Worm (Caenorhabditis elegans) whole organism, mixed stage, embryonic: ENCODE results near the gene citk-2.

Source experiments
- M03D4.4 ChIP-seq: sonication (generic microtip); optimal IDR thresholded peaks from 2 replicates; lab custom pipeline; 2017; ENCODE audit warnings: mild to moderate bottlenecking, missing genetic modification characterization, missing compliant biosample characterization
- bed-3 ChIP-seq: fragments of 200-800 bp; sonication (Bioruptor generic); optimal IDR thresholded peaks from 3 replicates; lab custom pipeline; 2018; ENCODE audit warnings: mild to moderate bottlenecking, missing genetic modification characterization, moderate library complexity, missing compliant biosample characterization
- blmp-1 ChIP-seq: fragments of 150-350 bp; optimal IDR thresholded peaks from 2 replicates; lab custom pipeline; 2014; ENCODE audit warnings: missing biosample characterization, missing genetic modification characterization
- ceh-39 ChIP-seq: fragments of 150-350 bp; optimal IDR thresholded peaks from 2 replicates; lab custom pipeline; 2014; ENCODE audit warnings: missing biosample characterization, missing genetic modification characterization
- ceh-43 ChIP-seq: fragments of 200-800 bp; sonication (Bioruptor generic); optimal IDR thresholded peaks from 2 replicates; lab custom pipeline; 2018; ENCODE audit warnings: mild to moderate bottlenecking, missing genetic modification characterization, moderate library complexity, missing compliant biosample characterization
- ceh-83 ChIP-seq: fragments of 200-800 bp; sonication (Bioruptor generic); optimal IDR thresholded peaks from 2 replicates; lab custom pipeline; 2018; ENCODE audit warnings: mild to moderate bottlenecking, missing genetic modification characterization, missing compliant biosample characterization
- ces-1 ChIP-seq: fragments of 150-350 bp; optimal IDR thresholded peaks from 2 replicates; lab custom pipeline; 2014; ENCODE audit warnings: missing biosample characterization, missing genetic modification reagents, missing genetic modification characterization
- cnd-1 ChIP-seq: fragments of 200-800 bp; sonication (Bioruptor generic); optimal IDR thresholded peaks from 2 replicates; lab custom pipeline; 2018; ENCODE audit warnings: mild to moderate bottlenecking, missing genetic modification characterization, missing compliant biosample characterization
- drap-1 ChIP-seq: fragments of 200-800 bp; sonication (Bioruptor generic); optimal IDR thresholded peaks from 3 replicates; lab custom pipeline; 2018; ENCODE audit warnings: mild to moderate bottlenecking, missing genetic modification characterization, missing compliant biosample characterization
- elt-1 ChIP-seq: sonication (generic microtip); optimal IDR thresholded peaks from 2 replicates; lab custom pipeline; 2017; ENCODE audit warnings: missing genetic modification characterization, mild to moderate bottlenecking, missing compliant biosample characterization, antibody characterized with exemption, moderate library complexity, borderline replicate concordance; ENCODE audit not compliant: insufficient read depth
- elt-3 ChIP-seq: fragments of 150-350 bp; optimal IDR thresholded peaks from 2 replicates; lab custom pipeline; 2014; ENCODE audit warnings: missing biosample characterization, missing genetic modification characterization
- flh-1 ChIP-seq: fragments of 200-800 bp; sonication (Bioruptor generic); optimal IDR thresholded peaks from 2 replicates; lab custom pipeline; 2018; ENCODE audit warnings: mild to moderate bottlenecking, missing genetic modification characterization, moderate library complexity, missing compliant biosample characterization
- ham-2 ChIP-seq: fragments of 200-800 bp; sonication (Bioruptor generic); optimal IDR thresholded peaks from 2 replicates; lab custom pipeline; 2018; ENCODE audit warnings: mild to moderate bottlenecking, missing genetic modification characterization, missing compliant biosample characterization
- hlh-1 ChIP-seq: fragments of 150-350 bp; optimal IDR thresholded peaks from 2 replicates; lab custom pipeline; 2014; ENCODE audit warnings: missing biosample characterization, missing genetic modification reagents, missing genetic modification characterization
- lin-13 ChIP-seq: fragments of 150-350 bp; optimal IDR thresholded peaks from 2 replicates; lab custom pipeline; 2014; ENCODE audit warnings: missing biosample characterization, missing genetic modification characterization
- lin-32 ChIP-seq: fragments of 200-800 bp; sonication (Bioruptor generic); optimal IDR thresholded peaks from 2 replicates; lab custom pipeline; 2018; ENCODE audit warnings: mild to moderate bottlenecking, missing genetic modification characterization, missing compliant biosample characterization
- lsy-2 ChIP-seq: fragments of 150-350 bp; optimal IDR thresholded peaks from 2 replicates; lab custom pipeline; 2014; ENCODE audit warnings: missing biosample characterization, missing genetic modification characterization
- mab-5 ChIP-seq: fragments of 150-350 bp; optimal IDR thresholded peaks from 2 replicates; lab custom pipeline; 2014; ENCODE audit warnings: missing biosample characterization, missing genetic modification characterization
- mep-1 ChIP-seq: fragments of 150-350 bp; optimal IDR thresholded peaks from 2 replicates; lab custom pipeline; 2017; ENCODE audit warnings: missing biosample characterization, missing genetic modification reagents, missing genetic modification characterization, inconsistent platforms
- mls-2 ChIP-seq: sonication (generic microtip); optimal IDR thresholded peaks from 2 replicates; lab custom pipeline; 2016; ENCODE audit warnings: mild to moderate bottlenecking, missing genetic modification characterization, moderate library complexity, missing compliant biosample characterization
- nhr-12 ChIP-seq: fragments of 150-350 bp; optimal IDR thresholded peaks from 2 replicates; lab custom pipeline; 2014; ENCODE audit warnings: missing biosample characterization, missing genetic modification characterization
- nhr-2 ChIP-seq: fragments of 150-350 bp; optimal IDR thresholded peaks from 2 replicates; lab custom pipeline; 2014; ENCODE audit warnings: missing biosample characterization, missing genetic modification characterization
- nhr-237 ChIP-seq: fragments of 150-350 bp; optimal IDR thresholded peaks from 2 replicates; lab custom pipeline; 2014; ENCODE audit warnings: missing biosample characterization, missing genetic modification characterization
- nhr-28 ChIP-seq: fragments of 150-350 bp; optimal IDR thresholded peaks from 2 replicates; lab custom pipeline; 2014; ENCODE audit warnings: missing biosample characterization, missing genetic modification characterization
- nhr-76 ChIP-seq: sonication (generic microtip); optimal IDR thresholded peaks from 2 replicates; lab custom pipeline; 2017; ENCODE audit warnings: missing biosample characterization, missing genetic modification characterization
- pha-4 ChIP-seq: fragments of 150-350 bp; optimal IDR thresholded peaks from 2 replicates; lab custom pipeline; 2018; ENCODE audit warnings: missing biosample characterization, missing genetic modification reagents, missing genetic modification characterization
- sem-2 ChIP-seq: fragments of 200-800 bp; sonication (Bioruptor generic); optimal IDR thresholded peaks from 2 replicates; lab custom pipeline; 2018; ENCODE audit warnings: mild to moderate bottlenecking, missing genetic modification characterization, missing compliant biosample characterization
- snpc-4 ChIP-seq: fragments of 150-350 bp; optimal IDR thresholded peaks from 2 replicates; lab custom pipeline; 2014; ENCODE audit warnings: missing biosample characterization, missing genetic modification characterization
- sptf-1 ChIP-seq: sonication (generic microtip); optimal IDR thresholded peaks from 2 replicates; lab custom pipeline; 2017; ENCODE audit warnings: mild to moderate bottlenecking, missing genetic modification characterization, moderate library complexity, missing compliant biosample characterization
- tbx-8 ChIP-seq: fragments of 200-800 bp; sonication (Bioruptor generic); optimal IDR thresholded peaks from 2 replicates; lab custom pipeline; 2018; ENCODE audit warnings: mild to moderate bottlenecking, missing genetic modification characterization, moderate library complexity, missing compliant biosample characterization
- unc-120 ChIP-seq: sonication (generic microtip); optimal IDR thresholded peaks from 2 replicates; lab custom pipeline; 2017; ENCODE audit warnings: missing genetic modification characterization, missing compliant biosample characterization; ENCODE audit not compliant: poor library complexity, severe bottlenecking
- unc-39 ChIP-seq: fragments of 150-350 bp; optimal IDR thresholded peaks from 2 replicates; lab custom pipeline; 2014; ENCODE audit warnings: missing biosample characterization, missing genetic modification characterization
- unc-62 ChIP-seq: fragments of 150-350 bp; optimal IDR thresholded peaks from 2 replicates; lab custom pipeline; 2014; ENCODE audit warnings: missing biosample characterization, missing genetic modification reagents, missing genetic modification characterization
- zip-8 ChIP-seq: fragments of 150-350 bp; optimal IDR thresholded peaks from 2 replicates; lab custom pipeline; 2014; ENCODE audit warnings: missing biosample characterization, missing genetic modification characterization
- ztf-11 ChIP-seq: fragments of 150-350 bp; optimal IDR thresholded peaks from 2 replicates; lab custom pipeline; 2014; ENCODE audit warnings: missing biosample characterization, missing genetic modification characterization

Gene citk-2

ce11 chrII:5032669-5033068 lies 33.3 kb downstream of the citk-2 start:
- TF ChIP-seq pha-4 (tag; lab: Kevin White, UChicago): peak; percentile 63
- TF ChIP-seq elt-1: peak; percentile 4
- peak; percentile 93 for TF ChIP-seq lin-32 (GFP tag; lab: Kevin White, UChicago)
- peak; percentile 34 for TF ChIP-seq hlh-1 (tag; lab: Kevin White, UChicago)
- TF ChIP-seq zip-8 (tag; lab: Kevin White, UChicago): no peak
- peak; percentile 95 for TF ChIP-seq cnd-1 (tag; lab: Kevin White, UChicago)
- peak; percentile 59 for TF ChIP-seq unc-62 (GFP tag; lab: Kevin White, UChicago)
- TF ChIP-seq mab-5 (tag; lab: Kevin White, UChicago): no peak
- TF ChIP-seq ztf-11 (tag; lab: Kevin White, UChicago): peak; percentile 85
- peak; percentile 75 for TF ChIP-seq ceh-83 (GFP tag; lab: Kevin White, UChicago)
- no peak for TF ChIP-seq nhr-2
- peak; percentile 27 for TF ChIP-seq unc-39 (tag; lab: Kevin White, UChicago)
- peak; percentile 53 for TF ChIP-seq nhr-28 (tag; lab: Kevin White, UChicago)
- TF ChIP-seq unc-120 (tag; lab: Kevin White, UChicago): peak; percentile 89
- TF ChIP-seq ces-1 (GFP tag; lab: Kevin White, UChicago): no peak
- TF ChIP-seq blmp-1 (tag; lab: Kevin White, UChicago): peak; percentile 8
- peak; percentile 48 for TF ChIP-seq lin-13 (tag; lab: Kevin White, UChicago)
- TF ChIP-seq nhr-237 (tag; lab: Kevin White, UChicago): peak; percentile 28
- peak; percentile 97 for TF ChIP-seq mls-2 (tag; lab: Kevin White, UChicago)
- TF ChIP-seq lsy-2 (tag; lab: Kevin White, UChicago): peak; percentile 61
- peak; percentile 88 for TF ChIP-seq tbx-8
- peak; percentile 92 for TF ChIP-seq sem-2
- TF ChIP-seq ham-2 (GFP tag; lab: Kevin White, UChicago): peak; percentile 93
- peak; percentile 87 for TF ChIP-seq ceh-43 (GFP tag; lab: Kevin White, UChicago)
- no peak for TF ChIP-seq ceh-39 (tag; lab: Kevin White, UChicago)
- TF ChIP-seq nhr-76 (tag; lab: Kevin White, UChicago): no peak
- TF ChIP-seq drap-1 (GFP tag; lab: Kevin White, UChicago): peak; percentile 95
- TF ChIP-seq snpc-4 (tag; lab: Kevin White, UChicago): no peak
- peak; percentile 96 for TF ChIP-seq sptf-1 (tag; lab: Kevin White, UChicago)
- no peak for TF ChIP-seq nhr-12 (tag; lab: Kevin White, UChicago)
- peak; percentile 94 for TF ChIP-seq M03D4.4 (tag; lab: Kevin White, UChicago)
- TF ChIP-seq flh-1 (GFP tag; lab: Kevin White, UChicago): peak; percentile 80
- TF ChIP-seq bed-3: peak; percentile 82
- TF ChIP-seq mep-1 (tag; lab: Kevin White, UChicago): peak; percentile 39

- TF ChIP-seq ztf-11 (tag; lab: Kevin White, UChicago) (no peak), bed-3 (no peak), hlh-1 (tag; lab: Kevin White, UChicago) (no peak), ham-2 (GFP tag; lab: Kevin White, UChicago) (no peak), flh-1 (GFP tag; lab: Kevin White, UChicago) (no peak), nhr-2 (no peak), M03D4.4 (tag; lab: Kevin White, UChicago) (no peak), lin-32 (GFP tag; lab: Kevin White, UChicago) (no peak), nhr-12 (tag; lab: Kevin White, UChicago) (no peak), lsy-2 (tag; lab: Kevin White, UChicago) (no peak)
Measured at ce11 chrII:5033935-5034334, 34.6 kb downstream of the citk-2 start, which contains the start of gene F33G12.3. TSS of gene F33G12.3 (minus strand) at chrII:5034035.

- no peak for TF ChIP-seq ceh-39 (tag; lab: Kevin White, UChicago)
- no peak for TF ChIP-seq unc-39 (tag; lab: Kevin White, UChicago)
- no peak for TF ChIP-seq nhr-237 (tag; lab: Kevin White, UChicago)
- no peak for TF ChIP-seq snpc-4 (tag; lab: Kevin White, UChicago)
- TF ChIP-seq drap-1 (GFP tag; lab: Kevin White, UChicago): no peak
- TF ChIP-seq ceh-83 (GFP tag; lab: Kevin White, UChicago): no peak
- no peak for TF ChIP-seq nhr-12 (tag; lab: Kevin White, UChicago)
- no peak for TF ChIP-seq mep-1 (tag; lab: Kevin White, UChicago)
- TF ChIP-seq elt-3 (tag; lab: Kevin White, UChicago): no peak
- no peak for TF ChIP-seq nhr-28 (tag; lab: Kevin White, UChicago)
- TF ChIP-seq mab-5 (tag; lab: Kevin White, UChicago): no peak
- no peak for TF ChIP-seq unc-62 (GFP tag; lab: Kevin White, UChicago)
- no peak for TF ChIP-seq cnd-1 (tag; lab: Kevin White, UChicago)
- no peak for TF ChIP-seq ceh-43 (GFP tag; lab: Kevin White, UChicago)
- TF ChIP-seq unc-120 (tag; lab: Kevin White, UChicago): no peak
- no peak for TF ChIP-seq nhr-2
- no peak for TF ChIP-seq pha-4 (tag; lab: Kevin White, UChicago)
- TF ChIP-seq blmp-1 (tag; lab: Kevin White, UChicago): no peak
Measured at ce11 chrII:5036128-5036527, 36.8 kb downstream of the citk-2 start, which contains the start of gene lrr-1. TSS of gene lrr-1 (minus strand) at chrII:5036439.
